Worm (Caenorhabditis elegans) whole organism, midembryonic: ENCODE results near the gene acr-3.
A peak's percentile ranks its signal among the peaks of the same experiment; 100 is the strongest.

Source experiments
- T22C8.4 ChIP-seq: fragments of 200-800 bp; sonication (Bioruptor generic); IDR thresholded peaks from 2 replicates; pipeline ENCODE4 v1.3.6; 2022; ENCODE audit warnings: missing genetic modification characterization, missing compliant biosample characterization
- cog-1 ChIP-seq: sonication (generic microtip); optimal IDR thresholded peaks from 2 replicates; lab custom pipeline; 2016; ENCODE audit warnings: missing genetic modification characterization, missing compliant biosample characterization
- flt-1 ChIP-seq: fragments of 200-800 bp; sonication (Bioruptor generic); IDR thresholded peaks from 2 replicates; pipeline ENCODE4 v1.3.6; 2022; ENCODE audit warnings: missing genetic modification characterization, missing compliant biosample characterization
- klf-2 ChIP-seq: fragments of 200-800 bp; sonication (Bioruptor generic); conservative IDR thresholded peaks from 2 replicates; pipeline ENCODE4 v1.3.6; 2022; ENCODE audit warnings: missing genetic modification reagents, missing genetic modification characterization, missing compliant biosample characterization
- med-1 ChIP-seq: sonication (generic microtip); optimal IDR thresholded peaks from 2 replicates; lab custom pipeline; 2017; ENCODE audit warnings: missing genetic modification characterization, mild to moderate bottlenecking, missing compliant biosample characterization, antibody characterized with exemption, missing genetic modification reagents; ENCODE audit not compliant: insufficient read depth
- ref-1 ChIP-seq: fragments of 200-800 bp; sonication (Bioruptor generic); conservative IDR thresholded peaks from 2 replicates; pipeline ENCODE4 v1.3.6; 2022; ENCODE audit warnings: missing genetic modification reagents, missing genetic modification characterization, missing compliant biosample characterization
- tab-1 ChIP-seq: fragments of 200-800 bp; sonication (Bioruptor generic); IDR thresholded peaks from 2 replicates; pipeline ENCODE4 v1.3.6; 2022; ENCODE audit warnings: missing genetic modification characterization, missing compliant biosample characterization
- ztf-23 ChIP-seq: fragments of 200-800 bp; sonication (Bioruptor generic); IDR thresholded peaks from 2 replicates; pipeline ENCODE4 v1.3.6; 2022; ENCODE audit warnings: missing genetic modification reagents, missing genetic modification characterization, missing compliant biosample characterization
- ztf-29 ChIP-seq: fragments of 200-800 bp; sonication (Bioruptor generic); IDR thresholded peaks from 2 replicates; pipeline ENCODE4 v1.3.6; 2022; ENCODE audit warnings: missing genetic modification reagents, missing genetic modification characterization, missing compliant biosample characterization

The acr-3 gene

ce11 chrX:6736358-6736991 lies 27.1 kb downstream of the acr-3 start:
- TF ChIP-seq T22C8.4 (GFP tag; lab: Robert Waterston, UW) (no peak), ztf-29 (GFP tag; lab: Robert Waterston, UW) (no peak), med-1 (no peak), flt-1 (GFP tag; lab: Robert Waterston, UW) (no peak), cog-1 (tag; lab: Kevin White, UChicago) (no peak), ref-1 (GFP tag; lab: Robert Waterston, UW) (no peak), tab-1 (GFP tag; lab: Robert Waterston, UW) (no peak), klf-2 (GFP tag; lab: Robert Waterston, UW) (no peak), ztf-23 (GFP tag; lab: Robert Waterston, UW) (no peak)

- TF ChIP-seq ztf-23 (GFP tag; lab: Robert Waterston, UW) (no peak), cog-1 (tag; lab: Kevin White, UChicago) (peak; percentile 64), ref-1 (GFP tag; lab: Robert Waterston, UW) (no peak), med-1 (no peak)
These were observed 28.1 kb downstream of the acr-3 start for ce11 chrX:6737329-6738008.

- no peak for TF ChIP-seq ztf-29 (GFP tag; lab: Robert Waterston, UW)
- TF ChIP-seq tab-1 (GFP tag; lab: Robert Waterston, UW): no peak
- TF ChIP-seq flt-1 (GFP tag; lab: Robert Waterston, UW): no peak
These were observed 29.2 kb downstream of the acr-3 start for ce11 chrX:6738535-6738934.

- TF ChIP-seq cog-1 (tag; lab: Kevin White, UChicago) (no peak), klf-2 (GFP tag; lab: Robert Waterston, UW) (no peak), tab-1 (GFP tag; lab: Robert Waterston, UW) (no peak)
These were observed 30.0 kb downstream of the acr-3 start for ce11 chrX:6739034-6740008.

- TF ChIP-seq cog-1 (tag; lab: Kevin White, UChicago) (no peak), flt-1 (GFP tag; lab: Robert Waterston, UW) (no peak), ztf-23 (GFP tag; lab: Robert Waterston, UW) (no peak), T22C8.4 (GFP tag; lab: Robert Waterston, UW) (no peak), med-1 (no peak), ztf-29 (GFP tag; lab: Robert Waterston, UW) (no peak), ref-1 (GFP tag; lab: Robert Waterston, UW) (no peak), tab-1 (GFP tag; lab: Robert Waterston, UW) (no peak), klf-2 (GFP tag; lab: Robert Waterston, UW) (no peak)
These were observed 31.1 kb downstream of the acr-3 start for ce11 chrX:6740282-6740982.

ce11 chrX:6740983-6741365 lies 31.6 kb downstream of the acr-3 start:
- TF ChIP-seq klf-2 (GFP tag; lab: Robert Waterston, UW) (no peak), tab-1 (GFP tag; lab: Robert Waterston, UW) (no peak), ref-1 (GFP tag; lab: Robert Waterston, UW) (no peak), flt-1 (GFP tag; lab: Robert Waterston, UW) (no peak), ztf-23 (GFP tag; lab: Robert Waterston, UW) (no peak), ztf-29 (GFP tag; lab: Robert Waterston, UW) (no peak), T22C8.4 (GFP tag; lab: Robert Waterston, UW) (no peak), cog-1 (tag; lab: Kevin White, UChicago) (no peak), med-1 (no peak)

ce11 chrX:6741532-6741931 lies 32.2 kb downstream of the acr-3 start:
- no peak for TF ChIP-seq T22C8.4 (GFP tag; lab: Robert Waterston, UW)
- no peak for TF ChIP-seq cog-1 (tag; lab: Kevin White, UChicago)
- no peak for TF ChIP-seq flt-1 (GFP tag; lab: Robert Waterston, UW)
- TF ChIP-seq ztf-29 (GFP tag; lab: Robert Waterston, UW): no peak
- TF ChIP-seq med-1: no peak
- no peak for TF ChIP-seq tab-1 (GFP tag; lab: Robert Waterston, UW)
- TF ChIP-seq ztf-23 (GFP tag; lab: Robert Waterston, UW): no peak
- no peak for TF ChIP-seq ref-1 (GFP tag; lab: Robert Waterston, UW)
- TF ChIP-seq klf-2 (GFP tag; lab: Robert Waterston, UW): no peak

- TF ChIP-seq med-1 (no peak), T22C8.4 (GFP tag; lab: Robert Waterston, UW) (no peak), ztf-29 (GFP tag; lab: Robert Waterston, UW) (peak; percentile 45; the same call in 1 of the 2 replicates), flt-1 (GFP tag; lab: Robert Waterston, UW) (peak; percentile 79), cog-1 (tag; lab: Kevin White, UChicago) (peak; percentile 90)
These were observed 32.8 kb downstream of the acr-3 start, which contains the start of gene mdl-1 for ce11 chrX:6742011-6742683. Gene mdl-1 (plus strand): TSS chrX:6742351.
